ENCODE assay signal across 1 fruit fly cellular context in genomic region chr3L:14622457-14622899, dm6.
TF ChIP-seq lines count a peak whose summit lies in the region.

TSS of gene CG9628 (plus strand) at chr3L:14622796.

TF ChIP-seq in whole organism, embryonic, 481 proteins besides CTCF, POLR2A, EP300 and RAD21 (continued from another document):
- TF ChIP-seq CG1233 (GFP tag; optimal IDR thresholded peaks at IDR 0.05; lab: Kevin White, UChicago): peak; percentile 29
- TF ChIP-seq Meics (GFP tag; optimal IDR thresholded peaks at IDR 0.05; lab: Kevin White, UChicago): peak; percentile 53
- TF ChIP-seq zfh1 (GFP tag; IDR thresholded peaks at IDR 0.05; lab: Robert Waterston, UW): peak; percentile 6; the same call in 2 of the 3 replicates
- peak; percentile 42 for TF ChIP-seq NK7.1 (GFP tag; optimal IDR thresholded peaks at IDR 0.05; lab: Kevin White, UChicago)
- peak; percentile 57 for TF ChIP-seq kni (GFP tag; optimal IDR thresholded peaks at IDR 0.05; lab: Kevin White, UChicago)
- 0 out of 3 replicates have a peak, but pooled peaks have one; percentile 9 for TF ChIP-seq Aef1 (GFP tag; IDR thresholded peaks at IDR 0.05; lab: Robert Waterston, UW)
- TF ChIP-seq BtbVII (GFP tag; optimal IDR thresholded peaks at IDR 0.05; lab: Kevin White, UChicago): peak; percentile 55
- TF ChIP-seq mirr (GFP tag; optimal IDR thresholded peaks at IDR 0.05; lab: Kevin White, UChicago): no peak
- peak; percentile 43 for TF ChIP-seq CG15514 (GFP tag; optimal IDR thresholded peaks at IDR 0.05; lab: Kevin White, UChicago)
- 0 out of 2 replicates have a peak, but pooled peaks have one; percentile 5 for TF ChIP-seq dati (GFP tag; IDR thresholded peaks at IDR 0.05; lab: Robert Waterston, UW)
- TF ChIP-seq ac (GFP tag; optimal IDR thresholded peaks at IDR 0.05; lab: Kevin White, UChicago): no peak
- no peak for TF ChIP-seq hkb (optimal IDR thresholded peaks at IDR 0.05; lab: Kevin White, UChicago)
- peak; percentile 83 for TF ChIP-seq hkb (GFP tag; IDR thresholded peaks at IDR 0.05; lab: Robert Waterston, UW)
- peak; percentile 60 for TF ChIP-seq slbo (GFP tag; IDR thresholded peaks at IDR 0.05; lab: Robert Waterston, UW)
- peak; percentile 38; the same call in 1 of the 2 replicates for TF ChIP-seq unc-4 (GFP tag; IDR thresholded peaks at IDR 0.05; lab: Robert Waterston, UW; ENCODE audit: partially characterized antibody)
- peak; percentile 46; the same call in 1 of the 2 replicates for TF ChIP-seq CG13287 (GFP tag; IDR thresholded peaks at IDR 0.05; lab: Robert Waterston, UW; ENCODE audit: partially characterized antibody)
- peak; percentile 94 for TF ChIP-seq CG3163 (GFP tag; optimal IDR thresholded peaks at IDR 0.05; lab: Kevin White, UChicago)
- 0 out of 2 replicates have a peak, but pooled peaks have one; percentile 7 for TF ChIP-seq E2f1 (GFP tag; IDR thresholded peaks at IDR 0.05; lab: Robert Waterston, UW)
- TF ChIP-seq CG10209 (GFP tag; optimal IDR thresholded peaks at IDR 0.05; lab: Kevin White, UChicago): no peak
- TF ChIP-seq gfzf (GFP tag; optimal IDR thresholded peaks at IDR 0.05; lab: Kevin White, UChicago): peak; percentile 2
- peak; percentile 49; the same call in 1 of the 2 replicates for TF ChIP-seq CG1024 (GFP tag; IDR thresholded peaks at IDR 0.05; lab: Robert Waterston, UW)
- peak; percentile 14 for TF ChIP-seq CG18764 (GFP tag; optimal IDR thresholded peaks at IDR 0.05; lab: Kevin White, UChicago)
- TF ChIP-seq Drgx (GFP tag; IDR thresholded peaks at IDR 0.05; lab: Robert Waterston, UW): peak; percentile 30; the same call in 1 of the 2 replicates
- TF ChIP-seq Pdp1 (GFP tag; optimal IDR thresholded peaks at IDR 0.05; lab: Kevin White, UChicago): peak in 1 of 2 experiments; percentile 19
- TF ChIP-seq scrt (GFP tag; optimal IDR thresholded peaks at IDR 0.05; lab: Kevin White, UChicago): peak; percentile 34
- TF ChIP-seq Dp (GFP tag; optimal IDR thresholded peaks at IDR 0.05; lab: Kevin White, UChicago): peak; percentile 6
- peak; percentile 4 for TF ChIP-seq unpg (GFP tag; optimal IDR thresholded peaks at IDR 0.05; lab: Kevin White, UChicago)
- TF ChIP-seq E2f2 (GFP tag; IDR thresholded peaks at IDR 0.05; lab: Robert Waterston, UW): peak; percentile 38; the same call in 1 of the 2 replicates
- TF ChIP-seq Sox100B (GFP tag; optimal IDR thresholded peaks at IDR 0.05; lab: Kevin White, UChicago): peak; percentile 23
- peak; percentile 49 for TF ChIP-seq CG2678 (tag; optimal IDR thresholded peaks at IDR 0.05; lab: Kevin White, UChicago)
- peak; percentile 12 for TF ChIP-seq CG5180 (GFP tag; optimal IDR thresholded peaks at IDR 0.05; lab: Kevin White, UChicago)
- TF ChIP-seq dmrt99B (tag; optimal IDR thresholded peaks at IDR 0.05; lab: Kevin White, UChicago): peak; percentile 15
- no peak for TF ChIP-seq lov (optimal IDR thresholded peaks at IDR 0.05; lab: Kevin White, UChicago)
- 0 out of 3 replicates have a peak, but pooled peaks have one; percentile 7 for TF ChIP-seq lov (GFP tag; IDR thresholded peaks at IDR 0.05; lab: Robert Waterston, UW)
- TF ChIP-seq CG1603 (tag; optimal IDR thresholded peaks at IDR 0.05; lab: Kevin White, UChicago): peak; percentile 15
- no peak for TF ChIP-seq zen2 (GFP tag; IDR thresholded peaks at IDR 0.05; lab: Robert Waterston, UW; ENCODE audit: partially characterized antibody)
- TF ChIP-seq pan (optimal IDR thresholded peaks at IDR 0.05; lab: Kevin White, UChicago): no peak
- peak in 1 of 2 experiments; percentile 69 for TF ChIP-seq pan (GFP tag; optimal IDR thresholded peaks at IDR 0.05 in 1 of 2, IDR thresholded peaks at IDR 0.05 in 1 of 2)
- TF ChIP-seq fd96Cb (tag; optimal IDR thresholded peaks at IDR 0.05; lab: Kevin White, UChicago): peak; percentile 15
- TF ChIP-seq ems (GFP tag; optimal IDR thresholded peaks at IDR 0.05; lab: Kevin White, UChicago): no peak
- TF ChIP-seq tgo (GFP tag; IDR thresholded peaks at IDR 0.05; lab: Robert Waterston, UW): peak; percentile 50; the same call in 2 of the 3 replicates
- no peak for TF ChIP-seq B-H1 (GFP tag; IDR thresholded peaks at IDR 0.05; lab: Robert Waterston, UW)
- TF ChIP-seq CG3281 (GFP tag; optimal IDR thresholded peaks at IDR 0.05; lab: Kevin White, UChicago): peak; percentile 42
- TF ChIP-seq vvl (GFP tag; IDR thresholded peaks at IDR 0.05; lab: Robert Waterston, UW): peak; percentile 55
- TF ChIP-seq Vsx1 (GFP tag; optimal IDR thresholded peaks at IDR 0.05; lab: Kevin White, UChicago): no peak
